Worm (Caenorhabditis elegans): ENCODE measurements around the gene C18A3.11.

- no peak for TF ChIP-seq dao-5 (tag; optimal IDR thresholded peaks at IDR 0.05)
- no peak for TF ChIP-seq him-1 (tag; optimal IDR thresholded peaks at IDR 0.05)
These were observed 5.8 kb downstream of the C18A3.11 start for ce11 chrII:5736599-5736998.
